Worm (Caenorhabditis elegans) whole organism, L2 larva: ENCODE data around the gene rpl-9.

Source experiments
- aly-2 ChIP-seq: fragments of 150-350 bp; optimal IDR thresholded peaks from 2 replicates; lab custom pipeline; 2014; ENCODE audit warnings: missing biosample characterization, missing genetic modification characterization
- egl-27 ChIP-seq: sonication (generic microtip); optimal IDR thresholded peaks from 3 replicates; lab custom pipeline; 2017; ENCODE audit warnings: missing biosample characterization, missing genetic modification reagents, missing genetic modification characterization
- gmeb-1 ChIP-seq: fragments of 150-350 bp; optimal IDR thresholded peaks from 2 replicates; lab custom pipeline; 2014; ENCODE audit warnings: missing biosample characterization, missing genetic modification characterization
- lin-13 ChIP-seq: fragments of 150-350 bp; optimal IDR thresholded peaks from 2 replicates; lab custom pipeline; 2014; ENCODE audit warnings: missing biosample characterization, missing genetic modification reagents, missing genetic modification characterization
- lsy-2 ChIP-seq, 2 experiments: fragments of 150-350 bp in 1 of 2; sonication (generic microtip) in 1 of 2; optimal IDR thresholded peaks; 2 replicates each; lab custom pipeline; 2014 to 2017; ENCODE audit warnings: missing biosample characterization in 2 of 2, missing genetic modification characterization in 2 of 2
- mab-5 ChIP-seq: fragments of 150-350 bp; optimal IDR thresholded peaks from 2 replicates; lab custom pipeline; 2014; ENCODE audit warnings: missing biosample characterization, missing genetic modification characterization
- nhr-11 ChIP-seq: fragments of 150-350 bp; optimal IDR thresholded peaks from 2 replicates; lab custom pipeline; 2014; ENCODE audit warnings: missing biosample characterization, missing genetic modification characterization
- nhr-12 ChIP-seq: fragments of 150-350 bp; optimal IDR thresholded peaks from 2 replicates; lab custom pipeline; 2014; ENCODE audit warnings: missing biosample characterization, missing genetic modification characterization
- nhr-129 ChIP-seq: fragments of 150-350 bp; optimal IDR thresholded peaks from 2 replicates; lab custom pipeline; 2014; ENCODE audit warnings: missing biosample characterization, missing genetic modification characterization
- nhr-237 ChIP-seq: fragments of 150-350 bp; optimal IDR thresholded peaks from 2 replicates; lab custom pipeline; 2014; ENCODE audit warnings: missing biosample characterization, missing genetic modification characterization
- nhr-6 ChIP-seq: fragments of 150-350 bp; optimal IDR thresholded peaks from 2 replicates; lab custom pipeline; 2014; ENCODE audit warnings: missing biosample characterization, missing genetic modification characterization
- sma-9 ChIP-seq, 2 experiments: fragments of 150-350 bp in 1 of 2; sonication (generic microtip) in 1 of 2; optimal IDR thresholded peaks; 2 replicates each; lab custom pipeline; 2014 to 2016; ENCODE audit warnings: missing genetic modification characterization in 2 of 2, mild to moderate bottlenecking in 1 of 2, missing biosample characterization in 1 of 2, missing compliant biosample characterization in 1 of 2, missing genetic modification reagents in 1 of 2, moderate library complexity in 1 of 2
- snpc-4 ChIP-seq: fragments of 150-350 bp; optimal IDR thresholded peaks from 2 replicates; lab custom pipeline; 2014; ENCODE audit warnings: missing biosample characterization, missing genetic modification characterization
- unc-39 ChIP-seq: fragments of 150-350 bp; optimal IDR thresholded peaks from 2 replicates; lab custom pipeline; 2014; ENCODE audit warnings: missing biosample characterization, missing genetic modification characterization
- unc-55 ChIP-seq: fragments of 150-350 bp; sonication (generic microtip); optimal IDR thresholded peaks from 3 replicates; lab custom pipeline; 2014; ENCODE audit warnings: missing biosample characterization, missing genetic modification reagents, missing genetic modification characterization
- unc-62 ChIP-seq: fragments of 150-350 bp; optimal IDR thresholded peaks from 2 replicates; lab custom pipeline; 2014; ENCODE audit warnings: missing biosample characterization, missing genetic modification reagents, missing genetic modification characterization
- ztf-11 ChIP-seq: sonication (generic microtip); optimal IDR thresholded peaks from 2 replicates; lab custom pipeline; 2017; ENCODE audit warnings: missing biosample characterization, missing genetic modification characterization

The rpl-9 gene

ce11 chrIII:7530108-7530507, 42.5 kb downstream of the rpl-9 start:
- TF ChIP-seq nhr-11: no peak
- TF ChIP-seq nhr-237 (tag; lab: Kevin White, UChicago): no peak
- peak; percentile 8 for TF ChIP-seq mab-5

ce11 chrIII:7526974-7527466, 45.6 kb downstream of the rpl-9 start:
- TF ChIP-seq sma-9 (GFP tag; optimal IDR thresholded peaks at IDR 0.05; lab: Kevin White, UChicago) (no peak), sma-9 (tag; optimal IDR thresholded peaks at IDR 0.05; lab: Kevin White, UChicago) (no peak), lsy-2 (tag; optimal IDR thresholded peaks at IDR 0.05; lab: Kevin White, UChicago) (peak in 1 of 2 experiments; percentile 64)
- TF ChIP-seq, all 48 proteins: peak for 1

- TF ChIP-seq mab-5: peak; percentile 63
- TF ChIP-seq ztf-11 (tag; lab: Kevin White, UChicago): no peak
- no peak for TF ChIP-seq unc-39 (tag; lab: Kevin White, UChicago)
- no peak for TF ChIP-seq nhr-6 (tag; lab: Kevin White, UChicago)
- TF ChIP-seq egl-27 (tag; lab: Kevin White, UChicago): no peak
- no peak for TF ChIP-seq snpc-4 (tag; lab: Kevin White, UChicago)
- no peak for TF ChIP-seq aly-2 (tag; lab: Kevin White, UChicago)
- peak; percentile 18 for TF ChIP-seq unc-55
- peak; percentile 17 to 86 for TF ChIP-seq lsy-2 (tag; optimal IDR thresholded peaks at IDR 0.05; lab: Kevin White, UChicago)
- TF ChIP-seq lin-13 (GFP tag; lab: Kevin White, UChicago): no peak
- TF ChIP-seq nhr-12 (tag; lab: Kevin White, UChicago): no peak
- no peak for TF ChIP-seq gmeb-1 (tag; lab: Kevin White, UChicago)
- TF ChIP-seq nhr-129 (tag; lab: Kevin White, UChicago): peak; percentile 46
- no peak for TF ChIP-seq unc-62 (GFP tag; lab: Kevin White, UChicago)
- TF ChIP-seq, all 48 proteins: peak for 4
Measured at ce11 chrIII:7524830-7525344, 47.7 kb downstream of the rpl-9 start.
